Fruit fly (Drosophila melanogaster) whole organism, embryonic: ENCODE results near the gene CG15629.

Experiments used
- B-H2 ChIP-seq: fragments of 200-800 bp; sonication (Bioruptor generic); optimal IDR thresholded peaks from 2 replicates; lab custom pipeline; 2018; ENCODE audit warnings: missing biosample characterization, mild to moderate bottlenecking, missing genetic modification characterization
- Bdp1 ChIP-seq: fragments of 200-800 bp; sonication (Bioruptor generic); optimal IDR thresholded peaks from 3 replicates; lab custom pipeline; 2016; ENCODE audit warnings: missing biosample characterization, missing genetic modification characterization
- CG12071 ChIP-seq: fragments of 200-800 bp; sonication (Bioruptor generic); optimal IDR thresholded peaks from 3 replicates; lab custom pipeline; 2018; ENCODE audit warnings: missing biosample characterization, mild to moderate bottlenecking, missing genetic modification characterization
- CG12155 ChIP-seq: fragments of 200-800 bp; sonication (Bioruptor generic); optimal IDR thresholded peaks from 3 replicates; lab custom pipeline; 2016; ENCODE audit warnings: missing biosample characterization, missing genetic modification characterization
- CG12219 ChIP-seq: fragments of 200-800 bp; sonication (Bioruptor generic); optimal IDR thresholded peaks from 3 replicates; lab custom pipeline; 2018; ENCODE audit warnings: missing biosample characterization, mild to moderate bottlenecking, missing genetic modification characterization
- CG12236 ChIP-seq: fragments of 200-800 bp; sonication (Bioruptor generic); optimal IDR thresholded peaks from 2 replicates; lab custom pipeline; 2016; ENCODE audit warnings: missing biosample characterization, missing genetic modification characterization
- CG12769 ChIP-seq: fragments of 200-800 bp; sonication (Bioruptor generic); optimal IDR thresholded peaks from 2 replicates; lab custom pipeline; 2019; ENCODE audit warnings: missing biosample characterization, mild to moderate bottlenecking, missing genetic modification characterization, moderate library complexity
- CG13123 ChIP-seq: fragments of 200-800 bp; sonication (Bioruptor generic); optimal IDR thresholded peaks from 2 replicates; lab custom pipeline; 2016; ENCODE audit warnings: missing biosample characterization, missing genetic modification characterization
- CG14050 ChIP-seq: fragments of 200-800 bp; sonication (Bioruptor generic); IDR thresholded peaks from 3 replicates; pipeline ENCODE4 v1.3.6; 2022; ENCODE audit warnings: missing biosample characterization, missing genetic modification characterization
- CG17361 ChIP-seq: fragments of 200-800 bp; sonication (Bioruptor generic); IDR thresholded peaks from 3 replicates; pipeline ENCODE4 v1.3.6; 2022; ENCODE audit warnings: missing biosample characterization, missing genetic modification characterization
- CG18011 ChIP-seq: fragments of 200-800 bp; sonication (Bioruptor generic); optimal IDR thresholded peaks from 2 replicates; lab custom pipeline; 2017; ENCODE audit warnings: missing biosample characterization, missing genetic modification characterization, mild to moderate bottlenecking, moderate library complexity, missing genotype
- CG18476 ChIP-seq: fragments of 200-800 bp; sonication (Bioruptor generic); optimal IDR thresholded peaks from 2 replicates; lab custom pipeline; 2016; ENCODE audit warnings: missing biosample characterization, mild to moderate bottlenecking, missing genetic modification characterization
- CG18619 ChIP-seq: fragments of 200-800 bp; sonication (Bioruptor generic); optimal IDR thresholded peaks from 3 replicates; lab custom pipeline; 2017; ENCODE audit warnings: missing biosample characterization, mild to moderate bottlenecking, missing genetic modification characterization
- CG2712 ChIP-seq: fragments of 200-800 bp; optimal IDR thresholded peaks from 3 replicates; lab custom pipeline; 2019; ENCODE audit warnings: missing biosample characterization, mild to moderate bottlenecking, missing genetic modification characterization, moderate library complexity
- CG2875 ChIP-seq: fragments of 200-800 bp; sonication (Bioruptor generic); optimal IDR thresholded peaks from 2 replicates; lab custom pipeline; 2017; ENCODE audit warnings: missing biosample characterization, mild to moderate bottlenecking, missing genetic modification characterization, missing genetic modification reagents
- CG31224 ChIP-seq: fragments of 200-800 bp; sonication (Bioruptor generic); IDR thresholded peaks from 2 replicates; pipeline ENCODE4 v1.3.6; 2022; ENCODE audit warnings: missing biosample characterization, missing genetic modification characterization
- CG4328 ChIP-seq: fragments of 200-800 bp; sonication (Bioruptor generic); optimal IDR thresholded peaks from 3 replicates; lab custom pipeline; 2017; ENCODE audit warnings: missing biosample characterization, missing genetic modification reagents, missing genetic modification characterization
- CG4404 ChIP-seq: fragments of 200-800 bp; sonication (Bioruptor generic); IDR thresholded peaks from 2 replicates; pipeline ENCODE4 v1.3.6; 2022; ENCODE audit warnings: missing biosample characterization, missing genetic modification characterization
- CG5245 ChIP-seq: fragments of 200-800 bp; sonication (Bioruptor generic); optimal IDR thresholded peaks from 3 replicates; lab custom pipeline; 2016; ENCODE audit warnings: missing biosample characterization, missing genetic modification characterization
- CG8944 ChIP-seq: fragments of 200-800 bp; sonication (Bioruptor generic); optimal IDR thresholded peaks from 3 replicates; lab custom pipeline; 2016; ENCODE audit warnings: missing biosample characterization, missing genetic modification characterization
- CG9609 ChIP-seq: fragments of 200-800 bp; sonication (Bioruptor generic); optimal IDR thresholded peaks from 3 replicates; lab custom pipeline; 2016; ENCODE audit warnings: missing biosample characterization, missing genetic modification characterization
- CG9797 ChIP-seq: fragments of 200-800 bp; sonication (Bioruptor generic); optimal IDR thresholded peaks from 3 replicates; lab custom pipeline; 2018; ENCODE audit warnings: missing biosample characterization, mild to moderate bottlenecking, missing genetic modification characterization
- D19A ChIP-seq: fragments of 200-800 bp; optimal IDR thresholded peaks from 3 replicates; lab custom pipeline; 2019; ENCODE audit warnings: missing biosample characterization, mild to moderate bottlenecking, missing genetic modification characterization, moderate library complexity
- HmgZ ChIP-seq: fragments of 200-800 bp; sonication (Bioruptor generic); optimal IDR thresholded peaks from 2 replicates; lab custom pipeline; 2018; ENCODE audit warnings: missing biosample characterization, mild to moderate bottlenecking, missing genetic modification characterization
- NFAT ChIP-seq: fragments of 200-800 bp; sonication (Bioruptor generic); IDR thresholded peaks from 2 replicates; pipeline ENCODE4 v1.3.6; 2022; ENCODE audit warnings: missing biosample characterization, missing genetic modification characterization
- Pdp1 ChIP-seq, 2 experiments: fragments of 200-800 bp; sonication (Bioruptor generic); optimal IDR thresholded peaks; 3 replicates each; lab custom pipeline; 2016; ENCODE audit warnings: missing biosample characterization in 2 of 2, missing genetic modification characterization in 2 of 2, mild to moderate bottlenecking in 1 of 2, moderate library complexity in 1 of 2
- Ravus ChIP-seq: fragments of 200-800 bp; sonication (Bioruptor generic); IDR thresholded peaks from 2 replicates; pipeline ENCODE4 v1.3.6; 2022; ENCODE audit warnings: missing biosample characterization, missing genetic modification characterization
- Sry-δ ChIP-seq: fragments of 200-800 bp; sonication (Bioruptor generic); optimal IDR thresholded peaks from 2 replicates; lab custom pipeline; 2016; ENCODE audit warnings: missing biosample characterization, missing genetic modification characterization
- Stat92E ChIP-seq, 3 experiments: fragments of >200 bp in 2 of 3; fragments of 200-800 bp in 1 of 3; sonication (Bioruptor generic) in 1 of 3; optimal IDR thresholded peaks; 2 replicates each; lab custom pipeline; 2017 to 2019; ENCODE audit warnings: missing biosample characterization in 3 of 3, missing genetic modification characterization in 3 of 3, mild to moderate bottlenecking in 1 of 3, moderate library complexity in 1 of 3
- TFAM ChIP-seq: fragments of 200-800 bp; sonication (Bioruptor generic); optimal IDR thresholded peaks from 2 replicates; lab custom pipeline; 2017; ENCODE audit warnings: missing biosample characterization, missing genetic modification characterization, inconsistent platforms
- Trl ChIP-seq, 3 experiments: fragments of >200 bp in 2 of 3; fragments of 200-800 bp in 1 of 3; sonication (Bioruptor generic) in 1 of 3; optimal IDR thresholded peaks; 2 replicates in 1 of 3; 3 replicates in 2 of 3; lab custom pipeline; 2016 to 2017; ENCODE audit warnings: missing biosample characterization in 1 of 3, missing genetic modification characterization in 1 of 3
- Xbp1 ChIP-seq: fragments of 200-800 bp; sonication (Bioruptor generic); optimal IDR thresholded peaks from 3 replicates; lab custom pipeline; 2016; ENCODE audit warnings: missing biosample characterization, mild to moderate bottlenecking, missing genetic modification characterization
- aop ChIP-seq: fragments of 200-800 bp; sonication (Bioruptor generic); IDR thresholded peaks from 2 replicates; pipeline ENCODE4 v1.3.6; 2022; ENCODE audit warnings: missing biosample characterization, missing genetic modification characterization
- bab2 ChIP-seq: fragments of 200-800 bp; sonication (Bioruptor generic); optimal IDR thresholded peaks from 2 replicates; lab custom pipeline; 2016; ENCODE audit warnings: missing biosample characterization, missing genetic modification characterization
- br ChIP-seq: fragments of >200 bp; optimal IDR thresholded peaks from 2 replicates; lab custom pipeline; 2017
- bsh ChIP-seq, 2 experiments: fragments of 200-800 bp; sonication (Bioruptor generic); optimal IDR thresholded peaks; 2 replicates each; lab custom pipeline; 2017 to 2018; ENCODE audit warnings: mild to moderate bottlenecking in 2 of 2, missing biosample characterization in 2 of 2, missing genetic modification characterization in 2 of 2, moderate library complexity in 1 of 2
- corto ChIP-seq: fragments of 200-800 bp; sonication (Bioruptor generic); optimal IDR thresholded peaks from 2 replicates; lab custom pipeline; 2016; ENCODE audit warnings: missing biosample characterization, mild to moderate bottlenecking, missing genetic modification characterization, moderate library complexity
- dm ChIP-seq: fragments of 200-800 bp; sonication (Bioruptor generic); optimal IDR thresholded peaks from 3 replicates; lab custom pipeline; 2016; ENCODE audit warnings: missing biosample characterization, missing genetic modification characterization
- grau ChIP-seq: fragments of 200-800 bp; optimal IDR thresholded peaks from 3 replicates; lab custom pipeline; 2019; ENCODE audit warnings: missing biosample characterization, mild to moderate bottlenecking, missing genetic modification characterization, moderate library complexity
- gt ChIP-seq: fragments of 200-800 bp; sonication (Bioruptor generic); IDR thresholded peaks from 2 replicates; pipeline ENCODE4 v1.3.6; 2022; ENCODE audit warnings: missing biosample characterization, missing genetic modification characterization
- lab ChIP-seq: fragments of 200-800 bp; sonication (Bioruptor generic); optimal IDR thresholded peaks from 3 replicates; lab custom pipeline; 2017; ENCODE audit warnings: missing biosample characterization, missing genetic modification characterization, mild to moderate bottlenecking, moderate library complexity, missing genetic modification reagents
- org-1 ChIP-seq: fragments of 200-800 bp; sonication (Bioruptor generic); optimal IDR thresholded peaks from 2 replicates; lab custom pipeline; 2017; ENCODE audit warnings: missing biosample characterization, missing genetic modification characterization
- psq ChIP-seq: fragments of 200-800 bp; sonication (Bioruptor generic); optimal IDR thresholded peaks from 2 replicates; lab custom pipeline; 2017; ENCODE audit warnings: missing biosample characterization, missing genetic modification characterization
- repo ChIP-seq: fragments of 200-800 bp; sonication (Bioruptor generic); optimal IDR thresholded peaks from 2 replicates; lab custom pipeline; 2016; ENCODE audit warnings: missing biosample characterization, missing genetic modification characterization
- rib ChIP-seq: fragments of 200-800 bp; sonication (Bioruptor generic); IDR thresholded peaks from 2 replicates; pipeline ENCODE4 v1.3.6; 2022; ENCODE audit warnings: missing biosample characterization, missing genetic modification characterization
- sc ChIP-seq, 3 experiments: fragments of >200 bp in 2 of 3; fragments of 200-800 bp in 1 of 3; sonication (Bioruptor generic) in 1 of 3; optimal IDR thresholded peaks; 2 replicates in 2 of 3; 3 replicates in 1 of 3; lab custom pipeline; 2017; ENCODE audit warnings: mild to moderate bottlenecking in 1 of 3, missing biosample characterization in 1 of 3, missing genetic modification characterization in 1 of 3, missing genetic modification reagents in 1 of 3
- sens-2 ChIP-seq: fragments of 200-800 bp; sonication (Bioruptor generic); IDR thresholded peaks from 2 replicates; pipeline ENCODE4 v1.3.6; 2022; ENCODE audit warnings: missing biosample characterization, missing genetic modification characterization
- stc ChIP-seq: fragments of 200-800 bp; sonication (Bioruptor generic); IDR thresholded peaks from 2 replicates; pipeline ENCODE4 v1.3.6; 2022; ENCODE audit warnings: missing biosample characterization, missing genetic modification characterization
- twi ChIP-seq: fragments of 200-800 bp; optimal IDR thresholded peaks from 2 replicates; lab custom pipeline; 2019; ENCODE audit warnings: missing biosample characterization, mild to moderate bottlenecking, missing genetic modification characterization, moderate library complexity
- zen ChIP-seq: fragments of 200-800 bp; sonication (Bioruptor generic); optimal IDR thresholded peaks from 3 replicates; lab custom pipeline; 2018; ENCODE audit warnings: missing biosample characterization, mild to moderate bottlenecking, missing genetic modification characterization, moderate library complexity
- zf30C ChIP-seq: fragments of 200-800 bp; sonication (Bioruptor generic); optimal IDR thresholded peaks from 3 replicates; lab custom pipeline; 2018; ENCODE audit warnings: missing biosample characterization, mild to moderate bottlenecking, missing genetic modification characterization

Gene CG15629

dm6 chr2L:4861503-4861902 lies 48.7 kb downstream of the CG15629 start (continued):
- TF ChIP-seq CG14050 (GFP tag; lab: Robert Waterston, UW) (no peak), psq (no peak), dm (GFP tag; lab: Kevin White, UChicago) (no peak), CG9609 (GFP tag; lab: Kevin White, UChicago) (no peak), B-H2 (no peak), repo (GFP tag; lab: Kevin White, UChicago) (no peak), CG2875 (no peak), CG12071 (peak; percentile 45), lab (GFP tag; lab: Kevin White, UChicago) (peak; percentile 76), Bdp1 (no peak), sens-2 (no peak), CG18476 (GFP tag; lab: Kevin White, UChicago) (no peak), rib (GFP tag; lab: Robert Waterston, UW) (no peak), twi (tag; lab: Kevin White, UChicago) (no peak), CG4404 (peak; percentile 31; the same call in 1 of the 2 replicates), Sry-δ (GFP tag; lab: Kevin White, UChicago) (no peak), bab2 (GFP tag; lab: Kevin White, UChicago) (no peak), CG9797 (no peak), CG18619 (GFP tag; lab: Kevin White, UChicago) (no peak), CG13123 (GFP tag; lab: Kevin White, UChicago) (no peak), CG5245 (GFP tag; lab: Kevin White, UChicago) (no peak), aop (GFP tag; lab: Robert Waterston, UW) (no peak), CG12155 (GFP tag; lab: Kevin White, UChicago) (no peak), CG12219 (GFP tag; lab: Kevin White, UChicago) (no peak), CG2712 (no peak), CG31224 (GFP tag; lab: Robert Waterston, UW) (peak; percentile 21; the same call in 1 of the 2 replicates), corto (no peak), org-1 (no peak), CG17361 (GFP tag; lab: Robert Waterston, UW) (no peak; the same call in 2 of the 3 replicates), CG12769 (no peak), CG18011 (GFP tag; lab: Kevin White, UChicago) (no peak), TFAM (GFP tag; lab: Kevin White, UChicago) (no peak), CG8944 (GFP tag; lab: Kevin White, UChicago) (no peak), bsh (GFP tag; optimal IDR thresholded peaks at IDR 0.05; lab: Kevin White, UChicago) (peak in 1 of 2 experiments; percentile 12), NFAT (GFP tag; lab: Robert Waterston, UW) (peak; percentile 49; the same call in 1 of the 2 replicates), gt (GFP tag; lab: Robert Waterston, UW) (no peak), Trl (optimal IDR thresholded peaks at IDR 0.05; lab: Kevin White, UChicago) (no peak), Trl (GFP tag; optimal IDR thresholded peaks at IDR 0.05; lab: Kevin White, UChicago) (no peak), sc (optimal IDR thresholded peaks at IDR 0.05; lab: Kevin White, UChicago) (no peak), sc (GFP tag; optimal IDR thresholded peaks at IDR 0.05; lab: Kevin White, UChicago) (no peak), br (lab: Kevin White, UChicago) (no peak), Xbp1 (GFP tag; lab: Kevin White, UChicago) (no peak), Ravus (GFP tag; lab: Robert Waterston, UW) (no peak), Stat92E (GFP tag; optimal IDR thresholded peaks at IDR 0.05; lab: Kevin White, UChicago) (no peak), Pdp1 (GFP tag; optimal IDR thresholded peaks at IDR 0.05; lab: Kevin White, UChicago) (no peak), stc (GFP tag; lab: Robert Waterston, UW) (0 out of 2 replicates have a peak, but pooled peaks have one; percentile 27), zen (tag; lab: Kevin White, UChicago) (no peak), CG4328 (GFP tag; lab: Kevin White, UChicago) (no peak), HmgZ (tag; lab: Kevin White, UChicago) (no peak), D19A (tag; lab: Kevin White, UChicago) (no peak), CG12236 (GFP tag; lab: Kevin White, UChicago) (no peak), zf30C (GFP tag; lab: Kevin White, UChicago) (no peak), grau (peak; percentile 60)
